Fruit fly (Drosophila melanogaster) whole organism, embryonic: ENCODE measurements around the gene CG15461.
A peak's percentile ranks its signal among the peaks of the same experiment; 100 is the strongest.

Experiments
- Aef1 ChIP-seq: fragments of 200-800 bp; sonication (Bioruptor generic); IDR thresholded peaks from 3 replicates; pipeline ENCODE4 v1.3.6; 2022; ENCODE audit warnings: missing biosample characterization, missing genetic modification characterization
- Bgb ChIP-seq: fragments of 200-800 bp; sonication (Bioruptor generic); IDR thresholded peaks from 2 replicates; pipeline ENCODE4 v1.3.6; 2022; ENCODE audit warnings: missing biosample characterization, missing genetic modification characterization; ENCODE audit not compliant: partially characterized antibody
- CG10267 ChIP-seq: fragments of 200-800 bp; sonication (Bioruptor generic); optimal IDR thresholded peaks from 2 replicates; lab custom pipeline; 2018; ENCODE audit warnings: missing biosample characterization, mild to moderate bottlenecking, missing genetic modification characterization, moderate library complexity
- CG10321 ChIP-seq: fragments of 200-800 bp; sonication (Bioruptor generic); IDR thresholded peaks from 2 replicates; pipeline ENCODE4 v1.3.6; 2022; ENCODE audit warnings: missing biosample characterization, missing genetic modification characterization
- CG10462 ChIP-seq: fragments of 200-800 bp; sonication (Bioruptor generic); optimal IDR thresholded peaks from 2 replicates; lab custom pipeline; 2016; ENCODE audit warnings: missing biosample characterization, missing genetic modification characterization
- CG10565 ChIP-seq: fragments of 200-800 bp; sonication (Bioruptor generic); optimal IDR thresholded peaks from 3 replicates; lab custom pipeline; 2016; ENCODE audit warnings: missing biosample characterization, mild to moderate bottlenecking, missing genetic modification characterization
- CG11456 ChIP-seq: fragments of 200-800 bp; sonication (Bioruptor generic); IDR thresholded peaks from 3 replicates; pipeline ENCODE4 v1.3.6; 2022; ENCODE audit warnings: missing biosample characterization, missing genetic modification characterization
- CG12391 ChIP-seq: fragments of 200-800 bp; sonication (Bioruptor generic); optimal IDR thresholded peaks from 3 replicates; lab custom pipeline; 2018; ENCODE audit warnings: missing biosample characterization, mild to moderate bottlenecking, missing genetic modification characterization, moderate library complexity
- CG15073 ChIP-seq: fragments of 200-800 bp; sonication (Bioruptor generic); optimal IDR thresholded peaks from 2 replicates; lab custom pipeline; 2016; ENCODE audit warnings: missing biosample characterization, missing genetic modification characterization
- CG17328 ChIP-seq: fragments of 200-800 bp; sonication (Bioruptor generic); IDR thresholded peaks from 2 replicates; pipeline ENCODE4 v1.3.6; 2022; ENCODE audit warnings: missing biosample characterization, missing genetic modification characterization
- CG18619 ChIP-seq: fragments of 200-800 bp; sonication (Bioruptor generic); optimal IDR thresholded peaks from 3 replicates; lab custom pipeline; 2017; ENCODE audit warnings: missing biosample characterization, mild to moderate bottlenecking, missing genetic modification characterization
- CG18764 ChIP-seq: fragments of 200-800 bp; sonication (Bioruptor generic); optimal IDR thresholded peaks from 3 replicates; lab custom pipeline; 2016; ENCODE audit warnings: missing biosample characterization, missing genetic modification characterization
- CG2120 ChIP-seq: fragments of 200-800 bp; sonication (Bioruptor generic); optimal IDR thresholded peaks from 3 replicates; lab custom pipeline; 2016; ENCODE audit warnings: missing biosample characterization, missing genetic modification characterization
- CG2129 ChIP-seq: fragments of 200-800 bp; sonication (Bioruptor generic); IDR thresholded peaks from 2 replicates; pipeline ENCODE4 v1.3.6; 2022; ENCODE audit warnings: missing biosample characterization, missing genetic modification characterization; ENCODE audit not compliant: partially characterized antibody
- CG31224 ChIP-seq: fragments of 200-800 bp; sonication (Bioruptor generic); IDR thresholded peaks from 2 replicates; pipeline ENCODE4 v1.3.6; 2022; ENCODE audit warnings: missing biosample characterization, missing genetic modification characterization
- CG34224 ChIP-seq: fragments of 200-800 bp; sonication (Bioruptor generic); IDR thresholded peaks from 3 replicates; pipeline ENCODE4 v1.3.6; 2022; ENCODE audit warnings: missing biosample characterization, missing genetic modification characterization; ENCODE audit not compliant: partially characterized antibody
- CG4617 ChIP-seq: fragments of 200-800 bp; sonication (Bioruptor generic); optimal IDR thresholded peaks from 3 replicates; lab custom pipeline; 2016; ENCODE audit warnings: missing biosample characterization, missing genetic modification characterization, borderline replicate concordance
- CG6765 ChIP-seq: fragments of 200-800 bp; sonication (Bioruptor generic); optimal IDR thresholded peaks from 3 replicates; lab custom pipeline; 2017; ENCODE audit warnings: missing biosample characterization, mild to moderate bottlenecking, missing genetic modification characterization
- CG6791 ChIP-seq: fragments of 200-800 bp; sonication (Bioruptor generic); IDR thresholded peaks from 3 replicates; pipeline ENCODE4 v1.3.6; 2022; ENCODE audit warnings: missing biosample characterization, missing genetic modification characterization; ENCODE audit not compliant: partially characterized antibody
- CG7963 ChIP-seq: fragments of 200-800 bp; sonication (Bioruptor generic); IDR thresholded peaks from 3 replicates; pipeline ENCODE4 v1.3.6; 2022; ENCODE audit warnings: missing biosample characterization, missing genetic modification characterization; ENCODE audit not compliant: partially characterized antibody
- CG7987 ChIP-seq: fragments of 200-800 bp; sonication (Bioruptor generic); optimal IDR thresholded peaks from 2 replicates; lab custom pipeline; 2018; ENCODE audit warnings: missing biosample characterization, mild to moderate bottlenecking, missing genetic modification characterization, moderate library complexity
- CG8478 ChIP-seq: fragments of >200 bp; optimal IDR thresholded peaks from 2 replicates; lab custom pipeline; 2018
- CG9609 ChIP-seq: fragments of 200-800 bp; sonication (Bioruptor generic); optimal IDR thresholded peaks from 3 replicates; lab custom pipeline; 2016; ENCODE audit warnings: missing biosample characterization, missing genetic modification characterization
- CG9797 ChIP-seq: fragments of 200-800 bp; sonication (Bioruptor generic); optimal IDR thresholded peaks from 3 replicates; lab custom pipeline; 2018; ENCODE audit warnings: missing biosample characterization, mild to moderate bottlenecking, missing genetic modification characterization
- CG9876 ChIP-seq: fragments of 200-800 bp; sonication (Bioruptor generic); optimal IDR thresholded peaks from 2 replicates; lab custom pipeline; 2016; ENCODE audit warnings: missing biosample characterization, missing genetic modification characterization
- CG9932 ChIP-seq: fragments of 200-800 bp; sonication (Bioruptor generic); IDR thresholded peaks from 2 replicates; pipeline ENCODE4 v1.3.6; 2022; ENCODE audit warnings: missing biosample characterization, missing genetic modification characterization
- Chrac-16 ChIP-seq: fragments of 200-800 bp; sonication (Bioruptor generic); optimal IDR thresholded peaks from 3 replicates; lab custom pipeline; 2016; ENCODE audit warnings: missing biosample characterization, missing genetic modification characterization
- CoRest ChIP-seq: fragments of 200-800 bp; sonication (Bioruptor generic); optimal IDR thresholded peaks from 3 replicates; lab custom pipeline; 2018; ENCODE audit warnings: missing biosample characterization, mild to moderate bottlenecking, missing genetic modification characterization, moderate library complexity
- E2f2 ChIP-seq: fragments of 200-800 bp; sonication (Bioruptor generic); IDR thresholded peaks from 2 replicates; pipeline ENCODE4 v1.3.6; 2022; ENCODE audit warnings: missing biosample characterization, missing genetic modification characterization
- Hr78 ChIP-seq, 2 experiments: fragments of 200-800 bp in 1 of 2; fragments of >200 bp in 1 of 2; sonication (Bioruptor generic) in 1 of 2; optimal IDR thresholded peaks; 2 replicates each; lab custom pipeline; 2017 to 2019; ENCODE audit warnings: missing biosample characterization in 2 of 2, missing genetic modification characterization in 2 of 2, mild to moderate bottlenecking in 1 of 2, moderate library complexity in 1 of 2
- Lim3 ChIP-seq: fragments of 200-800 bp; sonication (Bioruptor generic); IDR thresholded peaks from 2 replicates; pipeline ENCODE4 v1.3.6; 2022; ENCODE audit warnings: missing biosample characterization, missing genetic modification characterization
- Opbp ChIP-seq: fragments of 200-800 bp; sonication (Bioruptor generic); IDR thresholded peaks from 3 replicates; pipeline ENCODE4 v1.3.6; 2022; ENCODE audit warnings: missing biosample characterization, missing genetic modification characterization; ENCODE audit not compliant: partially characterized antibody
- PHDP ChIP-seq: fragments of 200-800 bp; sonication (Bioruptor generic); optimal IDR thresholded peaks from 3 replicates; lab custom pipeline; 2018; ENCODE audit warnings: missing biosample characterization, mild to moderate bottlenecking, missing genetic modification characterization, moderate library complexity
- Ssrp ChIP-seq: fragments of 200-800 bp; sonication (Bioruptor generic); optimal IDR thresholded peaks from 2 replicates; lab custom pipeline; 2018; ENCODE audit warnings: missing biosample characterization, mild to moderate bottlenecking, missing genetic modification characterization, moderate library complexity
- YL-1 ChIP-seq: fragments of 200-800 bp; sonication (Bioruptor generic); optimal IDR thresholded peaks from 3 replicates; lab custom pipeline; 2017; ENCODE audit warnings: missing biosample characterization, mild to moderate bottlenecking, missing genetic modification characterization
- ac ChIP-seq: fragments of 200-800 bp; sonication (Bioruptor generic); optimal IDR thresholded peaks from 3 replicates; lab custom pipeline; 2017; ENCODE audit warnings: missing biosample characterization, mild to moderate bottlenecking, missing genetic modification characterization
- fd96Cb ChIP-seq: fragments of 200-800 bp; sonication (Bioruptor generic); optimal IDR thresholded peaks from 2 replicates; lab custom pipeline; 2018; ENCODE audit warnings: missing biosample characterization, mild to moderate bottlenecking, missing genetic modification characterization, moderate library complexity
- fru ChIP-seq: fragments of >200 bp; optimal IDR thresholded peaks from 2 replicates; lab custom pipeline; 2017
- ham ChIP-seq: fragments of 200-800 bp; sonication (Bioruptor generic); IDR thresholded peaks from 2 replicates; pipeline ENCODE4 v1.3.6; 2022; ENCODE audit warnings: missing biosample characterization, missing genetic modification characterization
- hbn ChIP-seq: fragments of 200-800 bp; sonication (Bioruptor generic); IDR thresholded peaks from 2 replicates; pipeline ENCODE4 v1.3.6; 2022; ENCODE audit warnings: missing biosample characterization, missing genetic modification characterization; ENCODE audit not compliant: partially characterized antibody
- insv ChIP-seq, 2 experiments: fragments of 200-800 bp; sonication (Bioruptor generic); optimal IDR thresholded peaks; 3 replicates each; lab custom pipeline; 2016 to 2018; ENCODE audit warnings: missing biosample characterization in 2 of 2, missing genetic modification characterization in 2 of 2
- jing ChIP-seq: fragments of 200-800 bp; sonication (Bioruptor generic); optimal IDR thresholded peaks from 2 replicates; lab custom pipeline; 2018; ENCODE audit warnings: missing biosample characterization, mild to moderate bottlenecking, missing genetic modification characterization
- lbe ChIP-seq: fragments of 200-800 bp; sonication (Bioruptor generic); optimal IDR thresholded peaks from 2 replicates; lab custom pipeline; 2016; ENCODE audit warnings: missing biosample characterization, mild to moderate bottlenecking, missing genetic modification characterization
- lov ChIP-seq, 2 experiments: fragments of 200-800 bp in 1 of 2; fragments of >200 bp in 1 of 2; sonication (Bioruptor generic) in 1 of 2; IDR thresholded peaks in 1 of 2; optimal IDR thresholded peaks in 1 of 2; 2 replicates in 1 of 2; 3 replicates in 1 of 2; pipeline versions ENCODE4 v1.3.6 to Lab custom; 2017 to 2022; ENCODE audit warnings: missing biosample characterization in 1 of 2, missing genetic modification characterization in 1 of 2
- mirr ChIP-seq: fragments of 200-800 bp; sonication (Bioruptor generic); optimal IDR thresholded peaks from 3 replicates; lab custom pipeline; 2018; ENCODE audit warnings: missing biosample characterization, mild to moderate bottlenecking, missing genetic modification characterization
- onecut ChIP-seq: fragments of 200-800 bp; sonication (Bioruptor generic); IDR thresholded peaks from 2 replicates; pipeline ENCODE4 v1.3.6; 2022; ENCODE audit warnings: missing biosample characterization, missing genetic modification characterization
- pfk ChIP-seq: fragments of 200-800 bp; sonication (Bioruptor generic); optimal IDR thresholded peaks from 2 replicates; lab custom pipeline; 2018; ENCODE audit warnings: missing biosample characterization, mild to moderate bottlenecking, missing genetic modification characterization, moderate library complexity
- tx ChIP-seq: fragments of 200-800 bp; sonication (Bioruptor generic); optimal IDR thresholded peaks from 2 replicates; lab custom pipeline; 2016; ENCODE audit warnings: missing biosample characterization, missing genetic modification characterization
- vnd ChIP-seq: fragments of 200-800 bp; sonication (Bioruptor generic); IDR thresholded peaks from 3 replicates; pipeline ENCODE4 v1.3.6; 2022; ENCODE audit warnings: missing biosample characterization, missing genetic modification characterization; ENCODE audit not compliant: partially characterized antibody

Gene CG15461

DNA sequence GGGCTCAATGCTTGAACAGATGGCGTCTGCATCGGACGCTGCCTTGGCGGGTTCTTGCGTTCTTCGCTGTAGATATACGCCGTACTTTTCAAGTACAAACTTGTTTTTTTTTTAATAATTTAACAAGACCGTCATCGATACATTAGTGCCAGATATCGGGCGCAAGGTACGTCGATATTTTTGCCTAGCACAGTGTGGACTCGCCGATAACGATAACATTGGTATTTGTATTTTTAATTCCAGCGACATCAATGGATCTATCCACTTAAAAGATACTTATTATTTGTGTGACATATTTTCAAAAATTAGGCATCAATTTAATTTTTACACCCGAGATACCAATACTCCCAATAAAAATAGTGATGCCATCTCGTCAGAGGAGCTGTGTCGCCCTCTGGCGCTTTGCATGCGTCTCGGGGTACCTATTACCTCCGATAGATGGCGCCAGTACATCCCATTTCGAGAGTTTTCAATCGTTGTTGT lies 38.8 kb downstream of the CG15461 start, which contains the start of gene Tak1 (continued):
- TF ChIP-seq CG7963: peak; percentile 79
- no peak for TF ChIP-seq CG15073 (GFP tag; lab: Kevin White, UChicago)
- TF ChIP-seq CG18764: peak; percentile 98
- TF ChIP-seq ac (GFP tag; lab: Kevin White, UChicago): no peak
- TF ChIP-seq PHDP: peak; percentile 43
- TF ChIP-seq Ssrp (tag; lab: Kevin White, UChicago): peak; percentile 11
- TF ChIP-seq CG12391 (tag; lab: Kevin White, UChicago): peak; percentile 29
- TF ChIP-seq YL-1 (GFP tag; lab: Kevin White, UChicago): peak; percentile 59
- peak; percentile 21 for TF ChIP-seq fd96Cb (tag; lab: Kevin White, UChicago)
- TF ChIP-seq CG10321: peak; percentile 13; the same call in 1 of the 2 replicates
- peak; percentile 80 for TF ChIP-seq CG34224 (GFP tag; lab: Robert Waterston, UW)
- peak; percentile 34 for TF ChIP-seq CG4617 (GFP tag; lab: Kevin White, UChicago)
- peak; percentile 73 for TF ChIP-seq Aef1 (GFP tag; lab: Robert Waterston, UW)
- no peak for TF ChIP-seq Hr78 (GFP tag; optimal IDR thresholded peaks at IDR 0.05; lab: Kevin White, UChicago)
- 0 out of 2 replicates have a peak, but pooled peaks have one; percentile 29 for TF ChIP-seq CG17328 (GFP tag; lab: Robert Waterston, UW)
- TF ChIP-seq E2f2 (GFP tag; lab: Robert Waterston, UW): peak; percentile 58
- peak; percentile 51; the same call in 1 of the 2 replicates for TF ChIP-seq onecut (GFP tag; lab: Robert Waterston, UW)
- peak; percentile 45 for TF ChIP-seq CoRest
- TF ChIP-seq CG10267: peak; percentile 54
- peak; percentile 40 for TF ChIP-seq CG18619 (GFP tag; lab: Kevin White, UChicago)
- peak; percentile 48 for TF ChIP-seq mirr (GFP tag; lab: Kevin White, UChicago)
- TF ChIP-seq tx: peak; percentile 26
- TF ChIP-seq CG6765 (GFP tag; lab: Kevin White, UChicago): peak; percentile 30
- no peak for TF ChIP-seq lov (optimal IDR thresholded peaks at IDR 0.05; lab: Kevin White, UChicago)
- 0 out of 3 replicates have a peak, but pooled peaks have one; percentile 9 for TF ChIP-seq lov (GFP tag; IDR thresholded peaks at IDR 0.05; lab: Robert Waterston, UW)
- peak; percentile 47 for TF ChIP-seq CG7987
- TF ChIP-seq Chrac-16: peak; percentile 65
- TF ChIP-seq CG10462: peak; percentile 7
- TF ChIP-seq CG2120 (GFP tag; lab: Kevin White, UChicago): peak; percentile 56
- peak; percentile 80 for TF ChIP-seq Bgb (GFP tag; lab: Robert Waterston, UW)
- TF ChIP-seq CG6791: peak; percentile 76
- TF ChIP-seq CG9876 (GFP tag; lab: Kevin White, UChicago): peak; percentile 54
- peak; percentile 59 for TF ChIP-seq CG9609
- TF ChIP-seq CG31224 (GFP tag; lab: Robert Waterston, UW): no peak
- peak; percentile 64; the same call in 2 of the 3 replicates for TF ChIP-seq Opbp (GFP tag; lab: Robert Waterston, UW)
- no peak for TF ChIP-seq Lim3 (GFP tag; lab: Robert Waterston, UW)
- TF ChIP-seq hbn (GFP tag; lab: Robert Waterston, UW): peak; percentile 60
- peak; percentile 26 for TF ChIP-seq jing (GFP tag; lab: Kevin White, UChicago)
- TF ChIP-seq CG2129 (GFP tag; lab: Robert Waterston, UW): 0 out of 2 replicates have a peak, but pooled peaks have one; percentile 19
- TF ChIP-seq pfk (GFP tag; lab: Kevin White, UChicago): no peak
- TF ChIP-seq vnd: peak; percentile 77
- TF ChIP-seq CG11456 (GFP tag; lab: Robert Waterston, UW): peak; percentile 89
- peak; percentile 78 for TF ChIP-seq CG9932 (GFP tag; lab: Robert Waterston, UW)
- no peak for TF ChIP-seq CG8478
- TF ChIP-seq insv (GFP tag; optimal IDR thresholded peaks at IDR 0.05; lab: Kevin White, UChicago): peak in 1 of 2 experiments; percentile 46
- no peak for TF ChIP-seq CG10565 (GFP tag; lab: Kevin White, UChicago)
- TF ChIP-seq fru (lab: Kevin White, UChicago): no peak
- TF ChIP-seq lbe (GFP tag; lab: Kevin White, UChicago): no peak
- no peak for TF ChIP-seq ham (GFP tag; lab: Robert Waterston, UW)
- TF ChIP-seq CG9797 (GFP tag; lab: Kevin White, UChicago): peak; percentile 19
